Worm (Caenorhabditis elegans) whole organism, L3 larva: ENCODE data around the gene vig-1.
A peak's percentile ranks its signal among the peaks of the same experiment; 100 is the strongest.

Experiments used
- R02D3.7 ChIP-seq: fragments of 150-350 bp; optimal IDR thresholded peaks from 2 replicates; lab custom pipeline; 2014; ENCODE audit warnings: missing biosample characterization, missing genetic modification characterization
- ZK546.5 ChIP-seq: sonication (generic microtip); optimal IDR thresholded peaks from 2 replicates; lab custom pipeline; 2017; ENCODE audit warnings: missing biosample characterization, missing genetic modification characterization
- aly-2 ChIP-seq: fragments of 150-350 bp; optimal IDR thresholded peaks from 2 replicates; lab custom pipeline; 2014; ENCODE audit warnings: missing biosample characterization, missing genetic modification characterization
- ceh-16 ChIP-seq: sonication (generic microtip); optimal IDR thresholded peaks from 2 replicates; lab custom pipeline; 2017; ENCODE audit warnings: missing biosample characterization, missing genetic modification characterization
- ceh-28 ChIP-seq: fragments of 150-350 bp; optimal IDR thresholded peaks from 2 replicates; lab custom pipeline; 2014; ENCODE audit warnings: missing biosample characterization, missing genetic modification reagents, missing genetic modification characterization
- ceh-82 ChIP-seq: fragments of 150-350 bp; optimal IDR thresholded peaks from 2 replicates; lab custom pipeline; 2014; ENCODE audit warnings: missing biosample characterization, missing genetic modification characterization
- ceh-9 ChIP-seq: sonication (generic microtip); optimal IDR thresholded peaks from 2 replicates; lab custom pipeline; 2018; ENCODE audit warnings: missing biosample characterization, missing genetic modification characterization
- daf-12 ChIP-seq: fragments of 150-350 bp; optimal IDR thresholded peaks from 2 replicates; lab custom pipeline; 2014; ENCODE audit warnings: missing biosample characterization, missing genetic modification reagents, missing genetic modification characterization
- egl-27 ChIP-seq: sonication (generic microtip); optimal IDR thresholded peaks from 4 replicates; lab custom pipeline; 2017; ENCODE audit warnings: missing biosample characterization, missing genetic modification reagents, missing genetic modification characterization
- egl-5 ChIP-seq: fragments of 150-350 bp; optimal IDR thresholded peaks from 2 replicates; lab custom pipeline; 2017; ENCODE audit warnings: missing biosample characterization, missing genetic modification reagents, missing genetic modification characterization, inconsistent platforms
- elt-1 ChIP-seq: fragments of 150-350 bp; optimal IDR thresholded peaks from 2 replicates; lab custom pipeline; 2014; ENCODE audit warnings: missing biosample characterization, missing genetic modification characterization
- elt-2 ChIP-seq: sonication (generic microtip); optimal IDR thresholded peaks from 2 replicates; lab custom pipeline; 2016; ENCODE audit warnings: missing genetic modification reagents, mild to moderate bottlenecking, missing genetic modification characterization, missing compliant biosample characterization
- elt-3 ChIP-seq, 3 experiments: fragments of 150-350 bp in 1 of 3; sonication (generic microtip) in 2 of 3; optimal IDR thresholded peaks; 2 replicates in 2 of 3; 4 replicates in 1 of 3; lab custom pipeline; 2014 to 2017; ENCODE audit warnings: missing biosample characterization in 3 of 3, missing genetic modification characterization in 3 of 3
- eor-1 ChIP-seq, 2 experiments: fragments of 150-350 bp; optimal IDR thresholded peaks; 2 replicates each; lab custom pipeline; 2014 to 2018; ENCODE audit warnings: missing biosample characterization in 2 of 2, missing genetic modification characterization in 2 of 2
- fkh-10 ChIP-seq: sonication (generic microtip); optimal IDR thresholded peaks from 2 replicates; lab custom pipeline; 2017; ENCODE audit warnings: missing biosample characterization, missing genetic modification reagents, missing genetic modification characterization
- fos-1 ChIP-seq: fragments of 150-350 bp; optimal IDR thresholded peaks from 2 replicates; lab custom pipeline; 2014; ENCODE audit warnings: missing biosample characterization, missing genetic modification characterization
- jun-1 ChIP-seq: fragments of 150-350 bp; optimal IDR thresholded peaks from 2 replicates; lab custom pipeline; 2014; ENCODE audit warnings: missing biosample characterization, missing genetic modification reagents, missing genetic modification characterization
- lin-15B ChIP-seq: fragments of 150-350 bp; optimal IDR thresholded peaks from 2 replicates; lab custom pipeline; 2014; ENCODE audit warnings: missing biosample characterization, missing genetic modification characterization
- lin-39 ChIP-seq: fragments of 150-350 bp; optimal IDR thresholded peaks from 2 replicates; lab custom pipeline; 2018; ENCODE audit warnings: missing biosample characterization, missing genetic modification reagents, missing genetic modification characterization
- lsy-12 ChIP-seq: sonication (generic microtip); optimal IDR thresholded peaks from 2 replicates; lab custom pipeline; 2016; ENCODE audit warnings: mild to moderate bottlenecking, missing genetic modification characterization, missing compliant biosample characterization
- mdl-1 ChIP-seq: fragments of 150-350 bp; optimal IDR thresholded peaks from 2 replicates; lab custom pipeline; 2014; ENCODE audit warnings: missing biosample characterization, missing genetic modification characterization
- mml-1 ChIP-seq: fragments of 150-350 bp; sonication (generic microtip); optimal IDR thresholded peaks from 3 replicates; lab custom pipeline; 2014; ENCODE audit warnings: missing biosample characterization, missing genetic modification characterization
- nfya-1 ChIP-seq: sonication (generic microtip); optimal IDR thresholded peaks from 2 replicates; lab custom pipeline; 2017; ENCODE audit warnings: missing genetic modification characterization, mild to moderate bottlenecking, missing compliant biosample characterization, antibody characterized with exemption, moderate library complexity; ENCODE audit not compliant: insufficient read depth
- nhr-23 ChIP-seq: fragments of 150-350 bp; optimal IDR thresholded peaks from 2 replicates; lab custom pipeline; 2014; ENCODE audit warnings: missing biosample characterization, missing genetic modification reagents, missing genetic modification characterization
- nhr-28 ChIP-seq: fragments of 150-350 bp; optimal IDR thresholded peaks from 2 replicates; lab custom pipeline; 2014; ENCODE audit warnings: missing biosample characterization, missing genetic modification characterization
- nhr-67 ChIP-seq: fragments of 150-350 bp; optimal IDR thresholded peaks from 2 replicates; lab custom pipeline; 2014; ENCODE audit warnings: missing biosample characterization, missing genetic modification characterization
- nhr-76 ChIP-seq: fragments of 150-350 bp; sonication (generic microtip); optimal IDR thresholded peaks from 5 replicates; lab custom pipeline; 2014; ENCODE audit warnings: missing biosample characterization, missing genetic modification characterization
- pha-4 ChIP-seq: fragments of 150-350 bp; optimal IDR thresholded peaks from 2 replicates; lab custom pipeline; 2014; ENCODE audit warnings: missing biosample characterization, missing genetic modification reagents, missing genetic modification characterization
- pqm-1 ChIP-seq: fragments of 150-350 bp; optimal IDR thresholded peaks from 2 replicates; lab custom pipeline; 2017; ENCODE audit warnings: missing biosample characterization, missing genetic modification characterization, inconsistent platforms
- sea-2 ChIP-seq: fragments of 150-350 bp; sonication (generic microtip); optimal IDR thresholded peaks from 4 replicates; lab custom pipeline; 2014; ENCODE audit warnings: missing biosample characterization, missing genetic modification reagents, missing genetic modification characterization
- unc-39 ChIP-seq: sonication (generic microtip); optimal IDR thresholded peaks from 4 replicates; lab custom pipeline; 2017; ENCODE audit warnings: missing biosample characterization, missing genetic modification characterization
- unc-62 ChIP-seq: fragments of 150-350 bp; sonication (generic microtip); optimal IDR thresholded peaks from 4 replicates; lab custom pipeline; 2014; ENCODE audit warnings: missing biosample characterization, missing genetic modification reagents, missing genetic modification characterization
- zag-1 ChIP-seq: fragments of 150-350 bp; optimal IDR thresholded peaks from 2 replicates; lab custom pipeline; 2014; ENCODE audit warnings: missing biosample characterization, missing genetic modification characterization
- ztf-11 ChIP-seq: fragments of 150-350 bp; optimal IDR thresholded peaks from 2 replicates; lab custom pipeline; 2014; ENCODE audit warnings: missing biosample characterization, missing genetic modification characterization
- ztf-4 ChIP-seq: fragments of 150-350 bp; optimal IDR thresholded peaks from 2 replicates; lab custom pipeline; 2014; ENCODE audit warnings: missing biosample characterization, missing genetic modification characterization

The vig-1 gene

ce11 chrII:1293157-1293556 lies 27.7 kb upstream of the vig-1 start, which contains the start of gene srz-64:
Gene srz-64 (minus strand): TSS chrII:1293257.
- no peak for TF ChIP-seq ceh-82
- no peak for TF ChIP-seq aly-2 (tag; lab: Kevin White, UChicago)
- TF ChIP-seq ceh-28 (tag; lab: Kevin White, UChicago), result no peak
- no peak for TF ChIP-seq lin-15B
- TF ChIP-seq ztf-4 (tag; lab: Kevin White, UChicago), result no peak
- TF ChIP-seq nfya-1 (tag; lab: Kevin White, UChicago), result no peak
- TF ChIP-seq nhr-28, result no peak
- no peak for TF ChIP-seq R02D3.7 (tag; lab: Kevin White, UChicago)
- no peak for TF ChIP-seq mml-1
- TF ChIP-seq elt-1 (tag; lab: Kevin White, UChicago), result no peak
- TF ChIP-seq fkh-10 (GFP tag; lab: Kevin White, UChicago), result no peak
- no peak for TF ChIP-seq ceh-9 (tag; lab: Kevin White, UChicago)
- TF ChIP-seq lsy-12 (tag; lab: Kevin White, UChicago), result no peak
- TF ChIP-seq elt-3 (tag; optimal IDR thresholded peaks at IDR 0.05; lab: Kevin White, UChicago), result no peak
- TF ChIP-seq daf-12 (tag; lab: Kevin White, UChicago), result no peak
- TF ChIP-seq jun-1, result no peak
- no peak for TF ChIP-seq unc-39 (tag; lab: Kevin White, UChicago)

ce11 chrII:1295776-1296175 lies 25.1 kb upstream of the vig-1 start, which contains the start of gene Y57G7A.2:
Gene Y57G7A.2 (plus strand): TSS chrII:1296076.
- TF ChIP-seq lsy-12 (tag; lab: Kevin White, UChicago) (no peak), ztf-11 (tag; lab: Kevin White, UChicago) (no peak), nhr-76 (tag; lab: Kevin White, UChicago) (no peak), daf-12 (tag; lab: Kevin White, UChicago) (no peak), lin-39 (no peak), mdl-1 (tag; lab: Kevin White, UChicago) (no peak), sea-2 (GFP tag; lab: Kevin White, UChicago) (no peak), nhr-67 (no peak), ceh-28 (tag; lab: Kevin White, UChicago) (no peak), ceh-82 (no peak), pha-4 (tag; lab: Kevin White, UChicago) (no peak), elt-1 (tag; lab: Kevin White, UChicago) (no peak), ceh-9 (tag; lab: Kevin White, UChicago) (no peak), zag-1 (tag; lab: Kevin White, UChicago) (no peak), elt-3 (tag; optimal IDR thresholded peaks at IDR 0.05; lab: Kevin White, UChicago) (no peak)

ce11 chrII:1297044-1297696 lies 23.7 kb upstream of the vig-1 start:
- TF ChIP-seq mml-1 (no peak), egl-5 (no peak), pha-4 (tag; lab: Kevin White, UChicago) (peak; percentile 31), nhr-23 (peak; percentile 23)

ce11 chrII:1297697-1298093 lies 23.1 kb upstream of the vig-1 start:
- TF ChIP-seq unc-39 (tag; lab: Kevin White, UChicago), result no peak
- peak; percentile 65 for TF ChIP-seq elt-2
- TF ChIP-seq pqm-1 (tag; lab: Kevin White, UChicago), result peak; percentile 41
- TF ChIP-seq pha-4 (tag; lab: Kevin White, UChicago), result peak; percentile 46
- TF ChIP-seq, all 47 proteins: peak for 3

- TF ChIP-seq ceh-16 (tag; lab: Kevin White, UChicago) (no peak), ceh-28 (tag; lab: Kevin White, UChicago) (no peak), unc-39 (tag; lab: Kevin White, UChicago) (no peak), ZK546.5 (tag; lab: Kevin White, UChicago) (no peak), lin-15B (no peak), fos-1 (tag; lab: Kevin White, UChicago) (no peak), eor-1 (tag; optimal IDR thresholded peaks at IDR 0.05; lab: Kevin White, UChicago) (no peak), lin-39 (no peak), unc-62 (GFP tag; lab: Kevin White, UChicago) (no peak), zag-1 (tag; lab: Kevin White, UChicago) (no peak), aly-2 (tag; lab: Kevin White, UChicago) (no peak), egl-27 (tag; lab: Kevin White, UChicago) (no peak), mml-1 (no peak), elt-3 (tag; optimal IDR thresholded peaks at IDR 0.05; lab: Kevin White, UChicago) (no peak), elt-2 (no peak), nhr-23 (no peak)
Measured at ce11 chrII:1298169-1298568, 22.7 kb upstream of the vig-1 start, which contains the start of gene Y57G7A.1. Gene Y57G7A.1 (plus strand): TSS chrII:1298469.
